Fruit fly (Drosophila melanogaster): ENCODE results near the gene Pdp1.

Pdp1 gene

DNA sequence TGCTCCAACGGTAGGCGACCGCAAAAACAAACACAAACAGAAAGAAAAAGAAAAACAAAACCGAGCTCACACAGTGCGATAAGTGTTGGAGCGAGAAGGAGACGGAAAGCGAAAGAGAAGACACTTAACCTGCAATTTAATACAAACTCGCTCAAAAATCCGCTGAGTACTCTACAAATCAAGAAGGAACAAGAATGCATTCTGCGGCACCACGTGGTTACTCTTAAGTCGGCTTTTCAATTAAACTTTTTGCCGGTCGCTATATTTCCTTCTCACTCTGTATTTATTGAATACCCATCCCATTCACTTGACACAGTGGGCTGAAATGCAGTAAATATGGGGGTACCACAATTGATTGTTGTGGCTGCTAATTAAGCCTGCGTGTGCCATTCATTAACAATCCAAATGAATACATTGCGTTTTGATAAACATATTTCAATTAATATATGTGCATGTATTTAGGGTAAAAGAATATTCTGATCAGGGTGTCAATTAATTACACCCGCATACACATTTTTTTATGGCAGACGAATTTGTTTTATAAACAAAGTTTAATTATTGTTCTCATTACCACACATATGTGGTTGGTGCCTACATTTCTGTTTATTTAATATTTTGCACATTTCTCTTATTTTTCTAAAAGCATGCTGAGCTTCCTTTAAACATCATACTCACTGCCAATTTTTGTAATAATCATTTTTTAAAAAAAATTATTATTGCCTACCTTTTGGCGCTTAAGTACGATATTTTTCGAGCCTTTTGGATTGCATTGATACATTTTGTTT lies 4.7 kb downstream of the Pdp1 start:
- no peak for TF ChIP-seq CG17801 (GFP tag; optimal IDR thresholded peaks at IDR 0.05; ENCODE audit: partially characterized antibody)

DNA sequence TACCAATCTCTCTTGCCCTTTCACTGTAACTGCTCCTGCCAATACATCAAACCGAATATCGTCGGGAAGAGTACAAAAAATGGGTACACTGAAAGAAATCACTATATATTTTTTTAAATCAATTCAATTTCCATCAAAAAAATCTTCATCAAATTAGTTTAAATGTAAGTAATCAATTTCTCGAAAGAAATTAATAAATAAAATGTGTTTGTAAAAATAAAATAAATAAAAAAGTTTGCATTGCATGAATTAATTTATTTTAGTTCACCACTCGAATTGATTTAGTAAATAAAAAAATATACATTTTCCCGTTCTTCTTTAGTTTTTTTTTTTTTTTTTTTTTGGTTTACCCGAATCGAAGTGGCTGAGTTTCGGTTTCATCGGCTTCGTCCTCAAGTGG lies 5.4 kb downstream of the Pdp1 start:
- peak; percentile 45 for TF ChIP-seq CG17801 (GFP tag; optimal IDR thresholded peaks at IDR 0.05; ENCODE audit: partially characterized antibody)

- no peak for TF ChIP-seq CG17801 (GFP tag; optimal IDR thresholded peaks at IDR 0.05; ENCODE audit: partially characterized antibody)
Measured at dm6 chr3L:7860634-7861431, 6.3 kb downstream of the Pdp1 start.

- no peak for TF ChIP-seq CG17801 (GFP tag; optimal IDR thresholded peaks at IDR 0.05; ENCODE audit: partially characterized antibody)
Measured at dm6 chr3L:7859802-7860201, 7.4 kb downstream of the Pdp1 start.

DNA sequence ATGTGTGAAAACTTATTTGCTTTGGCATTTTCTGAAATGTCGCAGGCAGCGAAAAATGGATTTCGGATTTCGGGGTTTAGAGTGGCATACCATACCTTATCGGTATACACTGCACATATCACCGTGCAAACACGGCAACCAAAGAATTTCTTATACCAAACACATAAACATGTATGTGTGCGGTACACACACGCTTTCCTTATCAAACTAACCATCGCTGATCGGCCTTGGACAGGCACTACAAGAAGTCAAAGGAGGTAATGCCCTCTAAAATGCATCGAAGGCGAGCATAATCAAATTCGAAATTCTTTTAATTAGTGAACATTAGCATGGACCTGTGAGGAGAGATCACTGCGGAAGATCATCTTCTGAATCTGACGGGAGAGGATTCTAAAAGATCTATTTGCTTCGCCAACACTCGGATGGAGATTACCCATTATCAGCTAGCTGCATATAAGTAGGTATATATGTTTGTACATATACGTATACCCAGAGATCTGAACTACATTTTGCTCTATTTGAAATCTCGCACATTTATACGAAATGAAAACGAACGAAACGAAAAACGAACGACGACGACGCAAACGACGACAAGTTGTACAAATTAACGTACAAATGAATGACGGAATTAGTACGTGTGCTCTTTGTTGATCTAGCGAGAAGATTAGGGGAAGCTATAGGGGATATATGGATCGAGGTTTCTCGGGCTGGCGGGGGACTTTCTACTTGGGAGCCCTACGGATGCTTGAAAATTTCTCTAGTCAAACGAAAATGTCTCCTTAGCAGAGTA lies 8.6 kb downstream of the Pdp1 start:
- no peak for TF ChIP-seq CG17801 (GFP tag; optimal IDR thresholded peaks at IDR 0.05; ENCODE audit: partially characterized antibody)

DNA sequence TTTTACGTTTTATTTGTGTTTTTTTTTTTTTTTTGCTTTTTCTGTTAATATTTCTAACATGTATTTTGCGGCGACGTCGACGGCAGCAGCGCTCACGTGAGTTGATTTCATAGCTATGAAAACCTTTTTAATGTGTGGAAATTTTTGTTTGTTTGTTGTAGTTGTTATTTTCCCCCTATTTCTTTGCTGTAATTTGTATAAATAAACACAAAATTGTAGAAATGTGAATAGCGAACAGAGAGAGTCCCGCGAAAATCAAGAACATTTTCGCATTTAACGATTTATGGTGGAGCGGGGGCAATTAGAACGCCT lies 10.6 kb downstream of the Pdp1 start:
- no peak for TF ChIP-seq CG17801 (GFP tag; optimal IDR thresholded peaks at IDR 0.05; ENCODE audit: partially characterized antibody)

- no peak for TF ChIP-seq CG17801 (GFP tag; optimal IDR thresholded peaks at IDR 0.05; ENCODE audit: partially characterized antibody)
Measured at dm6 chr3L:7855778-7856625, 11.2 kb downstream of the Pdp1 start.

DNA sequence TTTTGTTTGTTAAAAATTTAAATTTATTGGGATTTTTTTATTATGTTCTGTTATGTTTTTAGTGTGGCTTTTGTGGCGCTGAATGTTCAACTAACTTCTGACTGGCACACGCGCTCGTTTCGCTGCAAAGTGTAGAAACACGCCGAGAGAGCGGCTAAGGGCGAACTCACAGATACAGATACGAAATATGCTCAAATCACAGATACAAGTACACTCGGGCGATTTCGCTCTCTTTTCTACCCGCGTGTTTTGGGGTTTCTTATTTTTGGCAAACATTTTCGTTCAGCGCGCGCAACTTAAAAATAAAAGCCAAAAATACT lies 11.8 kb downstream of the Pdp1 start:
- TF ChIP-seq CG17801 (GFP tag; optimal IDR thresholded peaks at IDR 0.05; ENCODE audit: partially characterized antibody), result no peak

- TF ChIP-seq CG17801 (GFP tag; optimal IDR thresholded peaks at IDR 0.05; ENCODE audit: partially characterized antibody), result peak; percentile 53
Measured at dm6 chr3L:7854752-7855454, 12.3 kb downstream of the Pdp1 start.

dm6 chr3L:7852252-7852885 lies 14.8 kb downstream of the Pdp1 start:
- no peak for TF ChIP-seq CG17801 (GFP tag; optimal IDR thresholded peaks at IDR 0.05; ENCODE audit: partially characterized antibody)

dm6 chr3L:7850771-7851358 lies 16.3 kb downstream of the Pdp1 start:
- peak; percentile 23 for TF ChIP-seq CG17801 (GFP tag; optimal IDR thresholded peaks at IDR 0.05; ENCODE audit: partially characterized antibody)

- TF ChIP-seq CG17801 (GFP tag; optimal IDR thresholded peaks at IDR 0.05; ENCODE audit: partially characterized antibody), result no peak
Measured at dm6 chr3L:7848617-7849016, 18.6 kb downstream of the Pdp1 start.

dm6 chr3L:7847656-7848252 lies 19.4 kb downstream of the Pdp1 start:
- no peak for TF ChIP-seq CG17801 (GFP tag; optimal IDR thresholded peaks at IDR 0.05; ENCODE audit: partially characterized antibody)
